Fruit fly (Drosophila melanogaster): ENCODE measurements around the gene tko.

Gene tko

DNA sequence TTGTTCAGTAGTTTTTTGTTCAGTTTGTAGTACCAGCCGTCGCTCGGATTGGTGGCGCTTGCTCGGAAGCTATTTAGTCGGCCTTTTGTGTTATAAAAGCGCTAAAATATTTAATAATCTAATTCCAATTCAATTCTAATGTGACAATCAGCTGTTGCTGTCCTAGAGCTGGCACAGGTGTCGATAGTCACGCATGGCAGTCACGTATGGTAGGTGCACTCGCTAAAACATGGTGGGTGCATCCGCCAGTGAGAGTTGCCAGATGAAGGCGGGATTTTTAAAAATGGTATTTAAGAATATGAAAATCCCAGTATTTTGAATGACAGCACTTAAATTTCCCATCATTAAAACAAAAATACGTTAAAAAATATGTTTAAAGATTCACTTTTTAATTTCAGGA lies at the start of gene tko (continued):
- TF ChIP-seq CG17359 (tag; optimal IDR thresholded peaks at IDR 0.05) (no peak), Hey (tag; optimal IDR thresholded peaks at IDR 0.05) (no peak), CTCF (GFP tag; optimal IDR thresholded peaks at IDR 0.05) (peak; percentile 60), BEAF-32 (GFP tag; optimal IDR thresholded peaks at IDR 0.05) (peak; percentile 98), ssp (GFP tag; IDR thresholded peaks at IDR 0.05) (no peak), ab (GFP tag; optimal IDR thresholded peaks at IDR 0.05) (no peak), HLH3B (GFP tag; IDR thresholded peaks at IDR 0.05) (no peak), CG7786 (GFP tag; optimal IDR thresholded peaks at IDR 0.05) (no peak), TFAM (GFP tag; optimal IDR thresholded peaks at IDR 0.05) (no peak), corto (GFP tag; optimal IDR thresholded peaks at IDR 0.05) (no peak), CG9609 (GFP tag; optimal IDR thresholded peaks at IDR 0.05) (peak; percentile 36), ato (GFP tag; IDR thresholded peaks at IDR 0.05; ENCODE audit: partially characterized antibody) (peak; percentile 86), CG7928 (GFP tag; optimal IDR thresholded peaks at IDR 0.05) (peak; percentile 30), CG3163 (GFP tag; optimal IDR thresholded peaks at IDR 0.05) (no peak), B-H1 (GFP tag; IDR thresholded peaks at IDR 0.05) (no peak), croc (GFP tag; conservative IDR thresholded peaks at IDR 0.05) (no peak), sd (tag; optimal IDR thresholded peaks at IDR 0.05) (no peak), CG10979 (tag; optimal IDR thresholded peaks at IDR 0.05) (peak; percentile 9), lab (GFP tag; optimal IDR thresholded peaks at IDR 0.05) (no peak), CG10274 (GFP tag; optimal IDR thresholded peaks at IDR 0.05) (no peak), CG2116 (GFP tag; optimal IDR thresholded peaks at IDR 0.05) (peak; percentile 62), dm (GFP tag; optimal IDR thresholded peaks at IDR 0.05) (peak; percentile 71), CG12744 (GFP tag; optimal IDR thresholded peaks at IDR 0.05) (no peak), oc (tag; optimal IDR thresholded peaks at IDR 0.05) (no peak), Blimp-1 (GFP tag; optimal IDR thresholded peaks at IDR 0.05) (no peak), lmd (GFP tag; IDR thresholded peaks at IDR 0.05) (no peak), CG10366 (GFP tag; IDR thresholded peaks at IDR 0.05) (no peak), sima (GFP tag; optimal IDR thresholded peaks at IDR 0.05) (no peak), nerfin-1 (tag; optimal IDR thresholded peaks at IDR 0.05) (no peak), Gsc (GFP tag; IDR thresholded peaks at IDR 0.05) (no peak), D19A (tag; optimal IDR thresholded peaks at IDR 0.05) (no peak), danr (GFP tag; IDR thresholded peaks at IDR 0.05) (no peak), ewg (GFP tag; optimal IDR thresholded peaks at IDR 0.05) (peak; percentile 53), Hr3 (GFP tag; optimal IDR thresholded peaks at IDR 0.05) (no peak), CG10321 (GFP tag; IDR thresholded peaks at IDR 0.05) (no peak), tna (GFP tag; IDR thresholded peaks at IDR 0.05; ENCODE audit: partially characterized antibody) (peak; percentile 87), CG4854 (GFP tag; optimal IDR thresholded peaks at IDR 0.05) (no peak), CG1603 (tag; optimal IDR thresholded peaks at IDR 0.05) (peak; percentile 88), sr (GFP tag; IDR thresholded peaks at IDR 0.05) (no peak), Atf6 (GFP tag; IDR thresholded peaks at IDR 0.05) (no peak), CG4820 (GFP tag; optimal IDR thresholded peaks at IDR 0.05) (no peak), CG18476 (GFP tag; optimal IDR thresholded peaks at IDR 0.05) (no peak), CG10565 (GFP tag; optimal IDR thresholded peaks at IDR 0.05) (no peak), CG16813 (GFP tag; IDR thresholded peaks at IDR 0.05; ENCODE audit: partially characterized antibody) (peak; percentile 96), cwo (GFP tag; optimal IDR thresholded peaks at IDR 0.05) (no peak), hkb (optimal IDR thresholded peaks at IDR 0.05) (no peak), hkb (GFP tag; IDR thresholded peaks at IDR 0.05) (no peak), CG3847 (GFP tag; IDR thresholded peaks at IDR 0.05) (peak; percentile 74), CG12391 (tag; optimal IDR thresholded peaks at IDR 0.05) (peak; percentile 28), CoRest (tag; optimal IDR thresholded peaks at IDR 0.05) (peak; percentile 42), CG16779 (GFP tag; IDR thresholded peaks at IDR 0.05) (no peak), CG9437 (GFP tag; optimal IDR thresholded peaks at IDR 0.05) (no peak)
